Fruit fly (Drosophila melanogaster) whole organism, prepupa: ENCODE measurements around the gene mRpL46.

Experiments used
- Blimp-1 ChIP-seq: fragments of 200-800 bp; sonication (Bioruptor generic); optimal IDR thresholded peaks from 3 replicates; lab custom pipeline; 2017; ENCODE audit warnings: missing biosample characterization, missing genetic modification characterization, mild to moderate bottlenecking, moderate library complexity, missing genetic modification reagents
- CG10669 ChIP-seq: fragments of 200-800 bp; sonication (Bioruptor generic); optimal IDR thresholded peaks from 3 replicates; lab custom pipeline; 2018; ENCODE audit warnings: missing biosample characterization, mild to moderate bottlenecking, missing genetic modification characterization, moderate library complexity
- CG11902 ChIP-seq: fragments of 200-800 bp; sonication (Bioruptor generic); optimal IDR thresholded peaks from 3 replicates; lab custom pipeline; 2016; ENCODE audit warnings: missing biosample characterization, missing genetic modification characterization
- CG1621 ChIP-seq: fragments of 200-800 bp; sonication (Bioruptor generic); optimal IDR thresholded peaks from 3 replicates; lab custom pipeline; 2018; ENCODE audit warnings: missing biosample characterization, mild to moderate bottlenecking, missing genetic modification characterization
- CG31627 ChIP-seq: fragments of 200-800 bp; sonication (Bioruptor generic); optimal IDR thresholded peaks from 3 replicates; lab custom pipeline; 2016; ENCODE audit warnings: missing biosample characterization, missing genetic modification characterization
- CG32006 ChIP-seq: fragments of 200-800 bp; sonication (Bioruptor generic); optimal IDR thresholded peaks from 3 replicates; lab custom pipeline; 2017; ENCODE audit warnings: missing biosample characterization, mild to moderate bottlenecking, missing genetic modification characterization
- CG34406 ChIP-seq: fragments of 200-800 bp; sonication (Bioruptor generic); optimal IDR thresholded peaks from 3 replicates; lab custom pipeline; 2016; ENCODE audit warnings: missing biosample characterization, missing genetic modification characterization
- CG6276 ChIP-seq: fragments of 200-800 bp; sonication (Bioruptor generic); optimal IDR thresholded peaks from 2 replicates; lab custom pipeline; 2017; ENCODE audit warnings: missing biosample characterization, mild to moderate bottlenecking, missing genetic modification characterization
- CG6792 ChIP-seq: fragments of 200-800 bp; sonication (Bioruptor generic); optimal IDR thresholded peaks from 3 replicates; lab custom pipeline; 2016; ENCODE audit warnings: missing biosample characterization, missing genetic modification characterization
- CG6854 ChIP-seq: fragments of 200-800 bp; sonication (Bioruptor generic); optimal IDR thresholded peaks from 2 replicates; lab custom pipeline; 2017; ENCODE audit warnings: missing biosample characterization, mild to moderate bottlenecking, missing genetic modification characterization
- CG7368 ChIP-seq: fragments of 200-800 bp; sonication (Bioruptor generic); optimal IDR thresholded peaks from 3 replicates; lab custom pipeline; 2016; ENCODE audit warnings: missing biosample characterization, missing genetic modification characterization
- CG8119 ChIP-seq: fragments of 200-800 bp; sonication (Bioruptor generic); IDR thresholded peaks from 3 replicates; pipeline ENCODE4 v1.3.6; 2022; ENCODE audit warnings: missing biosample characterization, missing genetic modification characterization
- CG9139 ChIP-seq: fragments of 200-800 bp; sonication (Bioruptor generic); optimal IDR thresholded peaks from 3 replicates; lab custom pipeline; 2017; ENCODE audit warnings: missing biosample characterization, mild to moderate bottlenecking, missing genetic modification characterization
- Eip75B ChIP-seq: fragments of 200-800 bp; sonication (Bioruptor generic); optimal IDR thresholded peaks from 3 replicates; lab custom pipeline; 2016; ENCODE audit warnings: missing biosample characterization, missing genetic modification characterization
- Eip78C ChIP-seq: fragments of 200-800 bp; sonication (Bioruptor generic); peaks from one replicate; lab custom pipeline; 2016; ENCODE audit warnings: missing biosample characterization, missing genetic modification characterization
- Eip93F ChIP-seq: fragments of 200-800 bp; sonication (Bioruptor generic); optimal IDR thresholded peaks from 2 replicates; lab custom pipeline; 2016; ENCODE audit warnings: missing biosample characterization, mild to moderate bottlenecking, missing genetic modification characterization
- Ets21C ChIP-seq: fragments of 200-800 bp; sonication (Bioruptor generic); optimal IDR thresholded peaks from 3 replicates; lab custom pipeline; 2016; ENCODE audit warnings: missing biosample characterization, missing genetic modification characterization
- Ets96B ChIP-seq: fragments of 200-800 bp; optimal IDR thresholded peaks from 2 replicates; lab custom pipeline; 2019; ENCODE audit warnings: missing biosample characterization, mild to moderate bottlenecking, missing genetic modification characterization, moderate library complexity
- Hr38 ChIP-seq: sonication (Bioruptor generic); optimal IDR thresholded peaks from 2 replicates; lab custom pipeline; 2016; ENCODE audit warnings: missing biosample characterization, missing genetic modification characterization
- OdsH ChIP-seq: fragments of 200-800 bp; sonication (Bioruptor generic); optimal IDR thresholded peaks from 3 replicates; lab custom pipeline; 2016; ENCODE audit warnings: missing biosample characterization, missing genetic modification characterization
- Smox ChIP-seq: fragments of 200-800 bp; sonication (Bioruptor generic); optimal IDR thresholded peaks from 3 replicates; lab custom pipeline; 2016; ENCODE audit warnings: missing biosample characterization, missing genetic modification characterization
- acj6 ChIP-seq: fragments of 200-800 bp; sonication (Bioruptor generic); optimal IDR thresholded peaks from 3 replicates; lab custom pipeline; 2016; ENCODE audit warnings: missing biosample characterization, missing genetic modification characterization
- cyc ChIP-seq: fragments of 200-800 bp; sonication (Bioruptor generic); optimal IDR thresholded peaks from 3 replicates; lab custom pipeline; 2016; ENCODE audit warnings: missing biosample characterization, missing genetic modification characterization
- dsx ChIP-seq: fragments of 200-800 bp; optimal IDR thresholded peaks from 3 replicates; lab custom pipeline; 2019; ENCODE audit warnings: missing biosample characterization, mild to moderate bottlenecking, missing genetic modification characterization, moderate library complexity; ENCODE audit not compliant: poor library complexity, severe bottlenecking
- eg ChIP-seq: fragments of 200-800 bp; sonication (Bioruptor generic); IDR thresholded peaks from 3 replicates; pipeline ENCODE4 v1.3.6; 2022; ENCODE audit warnings: missing biosample characterization, missing genetic modification characterization
- esn ChIP-seq: fragments of 200-800 bp; sonication (Bioruptor generic); optimal IDR thresholded peaks from 2 replicates; lab custom pipeline; 2016; ENCODE audit warnings: missing biosample characterization, mild to moderate bottlenecking, missing genetic modification characterization, moderate library complexity
- fd59A ChIP-seq: fragments of 200-800 bp; sonication (Bioruptor generic); optimal IDR thresholded peaks from 2 replicates; lab custom pipeline; 2017; ENCODE audit warnings: missing biosample characterization, mild to moderate bottlenecking, missing genetic modification characterization, missing genetic modification reagents
- fd85E ChIP-seq: fragments of 200-800 bp; sonication (Bioruptor generic); optimal IDR thresholded peaks from 3 replicates; lab custom pipeline; 2016; ENCODE audit warnings: missing biosample characterization, missing genetic modification characterization
- lz ChIP-seq: fragments of 200-800 bp; sonication (Bioruptor generic); optimal IDR thresholded peaks from 3 replicates; lab custom pipeline; 2016; ENCODE audit warnings: missing biosample characterization, missing genetic modification characterization
- net ChIP-seq: fragments of 200-800 bp; sonication (Bioruptor generic); optimal IDR thresholded peaks from 3 replicates; lab custom pipeline; 2016; ENCODE audit warnings: missing biosample characterization, missing genetic modification characterization
- pdm3 ChIP-seq: fragments of 200-800 bp; sonication (Bioruptor generic); optimal IDR thresholded peaks from 3 replicates; lab custom pipeline; 2016; ENCODE audit warnings: missing biosample characterization, missing genetic modification characterization
- salr ChIP-seq, 2 experiments: fragments of 200-800 bp; sonication (Bioruptor generic); optimal IDR thresholded peaks; 3 replicates each; lab custom pipeline; 2016 to 2018; ENCODE audit warnings: missing biosample characterization in 2 of 2, missing genetic modification characterization in 2 of 2, mild to moderate bottlenecking in 1 of 2
- ss ChIP-seq, 2 experiments: fragments of 200-800 bp; sonication (Bioruptor generic); optimal IDR thresholded peaks; 2 replicates in 1 of 2; 3 replicates in 1 of 2; lab custom pipeline; 2017 to 2018; ENCODE audit warnings: mild to moderate bottlenecking in 2 of 2, missing biosample characterization in 2 of 2, missing genetic modification characterization in 2 of 2, moderate library complexity in 1 of 2
- svp ChIP-seq: fragments of 200-800 bp; sonication (Bioruptor generic); peaks from one replicate; lab custom pipeline; 2016; ENCODE audit warnings: missing biosample characterization, missing genetic modification characterization
- vri ChIP-seq: fragments of 200-800 bp; sonication (Bioruptor generic); optimal IDR thresholded peaks from 3 replicates; lab custom pipeline; 2016; ENCODE audit warnings: missing biosample characterization, mild to moderate bottlenecking, missing genetic modification characterization

mRpL46 gene

DNA sequence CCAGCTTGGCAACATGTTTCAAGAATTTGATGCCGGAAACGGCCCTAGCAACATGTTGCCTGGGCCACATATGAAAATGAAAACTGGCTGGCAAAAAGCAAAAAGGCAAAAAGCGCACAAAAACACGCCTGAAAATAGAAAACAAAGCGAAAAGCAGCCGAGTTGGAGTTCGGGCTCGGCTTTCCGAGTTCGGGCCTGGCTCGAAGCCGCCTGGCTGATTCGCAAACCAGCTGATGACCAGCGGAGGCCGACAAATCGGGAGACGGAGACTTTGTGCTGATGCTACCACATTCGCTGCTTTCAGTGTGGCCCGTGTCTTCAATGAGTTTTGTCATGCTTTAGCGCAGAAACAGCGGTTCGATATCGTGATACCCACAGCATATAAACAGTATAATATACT lies 33.0 kb downstream of the mRpL46 start, which contains the start of gene GV1 (continued):
- TF ChIP-seq eg (peak; percentile 89), CG10669 (GFP tag; lab: Kevin White, UChicago) (peak; percentile 81), fd85E (GFP tag; lab: Kevin White, UChicago) (no peak), CG6276 (GFP tag; lab: Kevin White, UChicago) (peak; percentile 88), CG1621 (tag; lab: Kevin White, UChicago) (peak; percentile 89), CG34406 (GFP tag; lab: Kevin White, UChicago) (peak; percentile 36), lz (GFP tag; lab: Kevin White, UChicago) (no peak), pdm3 (GFP tag; lab: Kevin White, UChicago) (no peak), Eip78C (peak; percentile 75), Ets96B (peak; percentile 83), CG6792 (GFP tag; lab: Kevin White, UChicago) (peak; percentile 24), CG32006 (peak; percentile 47), CG31627 (no peak), Hr38 (GFP tag; lab: Kevin White, UChicago) (no peak), Smox (GFP tag; lab: Kevin White, UChicago) (no peak), cyc (GFP tag; lab: Kevin White, UChicago) (no peak), Eip93F (peak; percentile 14), Ets21C (no peak), CG6854 (GFP tag; lab: Kevin White, UChicago) (peak; percentile 81), Blimp-1 (GFP tag; lab: Kevin White, UChicago) (peak; percentile 82)

DNA sequence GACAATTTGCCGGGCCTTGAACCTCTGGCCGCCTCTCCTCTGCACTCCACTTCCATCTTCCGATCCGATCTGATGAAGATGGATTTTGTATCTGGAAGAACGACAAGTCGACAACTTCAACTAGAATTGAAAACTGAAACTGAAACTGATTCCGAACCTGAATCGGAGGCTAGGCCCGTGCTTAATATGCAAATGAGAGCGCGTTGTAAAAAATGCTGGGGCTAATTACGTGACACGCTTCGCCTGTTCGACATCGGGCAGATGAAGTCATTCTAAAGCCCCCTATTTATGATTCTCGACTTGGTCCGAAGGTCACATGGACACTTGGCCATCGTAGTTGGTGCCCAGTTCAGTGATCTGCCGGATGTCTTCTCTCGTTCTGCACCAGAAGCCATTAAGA lies 39.4 kb downstream of the mRpL46 start:
- no peak for TF ChIP-seq CG7368 (GFP tag; lab: Kevin White, UChicago)
- no peak for TF ChIP-seq acj6
- no peak for TF ChIP-seq net (GFP tag; lab: Kevin White, UChicago)
- TF ChIP-seq salr (GFP tag; optimal IDR thresholded peaks at IDR 0.05; lab: Kevin White, UChicago) = no peak
- TF ChIP-seq CG9139 (GFP tag; lab: Kevin White, UChicago) = no peak
- TF ChIP-seq CG6854 (GFP tag; lab: Kevin White, UChicago) = no peak
- TF ChIP-seq fd59A (GFP tag; lab: Kevin White, UChicago) = no peak
- TF ChIP-seq lz (GFP tag; lab: Kevin White, UChicago) = no peak

DNA sequence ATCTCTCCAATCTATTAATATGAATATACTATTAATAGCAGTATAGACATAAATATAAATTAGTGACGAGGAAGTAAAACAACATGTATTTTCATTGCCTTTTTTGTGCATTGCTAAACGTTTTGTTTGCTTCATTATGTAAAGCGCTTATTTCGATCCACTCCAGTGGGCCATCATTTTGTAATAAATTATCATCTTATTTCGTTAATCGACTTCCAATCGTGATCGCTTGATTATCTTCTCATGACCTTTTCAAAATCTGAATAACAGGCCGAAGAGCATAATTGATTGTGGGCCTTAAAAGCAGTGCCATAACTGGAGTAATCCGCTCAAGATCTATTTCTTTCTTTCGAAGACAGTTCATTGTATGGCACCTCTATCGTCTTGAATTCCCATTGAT lies 40.2 kb downstream of the mRpL46 start:
- TF ChIP-seq lz (GFP tag; lab: Kevin White, UChicago) (no peak), Smox (GFP tag; lab: Kevin White, UChicago) (no peak), Eip78C (no peak), eg (no peak), ss (GFP tag; optimal IDR thresholded peaks at IDR 0.05; lab: Kevin White, UChicago) (no peak), CG8119 (GFP tag; lab: Robert Waterston, UW) (no peak), CG6276 (GFP tag; lab: Kevin White, UChicago) (no peak), CG6792 (GFP tag; lab: Kevin White, UChicago) (no peak), cyc (GFP tag; lab: Kevin White, UChicago) (no peak), Ets21C (no peak), CG31627 (no peak), OdsH (GFP tag; lab: Kevin White, UChicago) (no peak), vri (no peak), Hr38 (GFP tag; lab: Kevin White, UChicago) (no peak), esn (no peak), Eip75B (GFP tag; lab: Kevin White, UChicago) (no peak)

DNA sequence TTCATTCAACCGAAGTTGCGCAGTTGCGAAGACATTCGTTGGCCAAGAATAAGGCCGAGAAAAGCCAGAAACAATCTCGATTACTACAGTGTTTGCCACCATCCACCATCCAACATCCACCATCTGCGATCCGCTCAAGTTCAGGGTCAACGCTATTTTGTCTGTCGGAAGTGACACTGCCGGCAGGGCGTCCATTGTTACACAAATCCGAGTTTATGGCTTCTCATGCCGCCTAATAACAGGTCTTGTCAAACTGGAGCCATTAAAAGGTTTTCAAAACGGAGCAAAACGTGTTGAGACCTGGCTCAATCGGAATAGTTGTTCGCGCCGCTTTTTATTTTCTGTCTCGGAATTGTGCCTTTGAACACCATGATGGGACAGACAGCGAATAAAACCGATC lies 41.6 kb downstream of the mRpL46 start:
- TF ChIP-seq CG1621 (tag; lab: Kevin White, UChicago) (peak; percentile 1), CG11902 (GFP tag; lab: Kevin White, UChicago) (no peak), net (GFP tag; lab: Kevin White, UChicago) (no peak), OdsH (GFP tag; lab: Kevin White, UChicago) (no peak), CG6276 (GFP tag; lab: Kevin White, UChicago) (no peak), CG31627 (no peak), fd85E (GFP tag; lab: Kevin White, UChicago) (no peak), dsx (GFP tag; lab: Kevin White, UChicago) (peak; percentile 59), svp (GFP tag; lab: Kevin White, UChicago) (peak; percentile 11), CG34406 (GFP tag; lab: Kevin White, UChicago) (no peak)
